Worm (Caenorhabditis elegans) whole organism, midembryonic: Measurements from ENCODE around the gene cdkl-1.

Experiments
- T22C8.4 ChIP-seq: fragments of 200-800 bp; sonication (Bioruptor generic); IDR thresholded peaks from 2 replicates; pipeline ENCODE4 v1.3.6; 2022; ENCODE audit warnings: missing genetic modification characterization, missing compliant biosample characterization
- cog-1 ChIP-seq: sonication (generic microtip); optimal IDR thresholded peaks from 2 replicates; lab custom pipeline; 2016; ENCODE audit warnings: missing genetic modification characterization, missing compliant biosample characterization
- flt-1 ChIP-seq: fragments of 200-800 bp; sonication (Bioruptor generic); IDR thresholded peaks from 2 replicates; pipeline ENCODE4 v1.3.6; 2022; ENCODE audit warnings: missing genetic modification characterization, missing compliant biosample characterization
- klf-2 ChIP-seq: fragments of 200-800 bp; sonication (Bioruptor generic); conservative IDR thresholded peaks from 2 replicates; pipeline ENCODE4 v1.3.6; 2022; ENCODE audit warnings: missing genetic modification reagents, missing genetic modification characterization, missing compliant biosample characterization
- tab-1 ChIP-seq: fragments of 200-800 bp; sonication (Bioruptor generic); IDR thresholded peaks from 2 replicates; pipeline ENCODE4 v1.3.6; 2022; ENCODE audit warnings: missing genetic modification characterization, missing compliant biosample characterization
- ztf-29 ChIP-seq: fragments of 200-800 bp; sonication (Bioruptor generic); IDR thresholded peaks from 2 replicates; pipeline ENCODE4 v1.3.6; 2022; ENCODE audit warnings: missing genetic modification reagents, missing genetic modification characterization, missing compliant biosample characterization

DNA sequence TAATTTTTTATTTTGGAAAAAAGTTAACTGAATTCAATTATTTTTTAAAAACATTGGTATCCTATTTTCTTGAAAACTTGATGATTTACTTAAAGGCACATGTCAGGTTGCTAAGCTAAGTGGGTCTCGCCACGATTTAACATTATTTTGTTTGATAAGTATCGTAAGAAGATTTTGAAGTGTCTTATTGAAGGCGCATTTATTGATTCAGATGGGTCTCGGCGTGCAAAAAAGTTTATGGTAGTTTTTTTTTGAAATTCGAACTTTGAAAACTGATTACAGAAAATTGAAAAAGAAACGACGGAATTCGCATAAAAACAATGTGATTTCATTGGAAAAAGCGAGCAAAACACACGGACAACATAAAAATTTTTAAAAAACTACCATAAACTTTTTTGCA, 15.7 kb upstream of the cdkl-1 start:
- TF ChIP-seq ztf-29 (GFP tag; lab: Robert Waterston, UW) = no peak
- TF ChIP-seq klf-2 (GFP tag; lab: Robert Waterston, UW) = no peak
- TF ChIP-seq tab-1 (GFP tag; lab: Robert Waterston, UW) = no peak
- no peak for TF ChIP-seq T22C8.4
- TF ChIP-seq cog-1 (tag; lab: Kevin White, UChicago) = no peak
- no peak for TF ChIP-seq flt-1 (GFP tag; lab: Robert Waterston, UW)
